Fruit fly (Drosophila melanogaster): ENCODE results near the gene CG33995.

DNA sequence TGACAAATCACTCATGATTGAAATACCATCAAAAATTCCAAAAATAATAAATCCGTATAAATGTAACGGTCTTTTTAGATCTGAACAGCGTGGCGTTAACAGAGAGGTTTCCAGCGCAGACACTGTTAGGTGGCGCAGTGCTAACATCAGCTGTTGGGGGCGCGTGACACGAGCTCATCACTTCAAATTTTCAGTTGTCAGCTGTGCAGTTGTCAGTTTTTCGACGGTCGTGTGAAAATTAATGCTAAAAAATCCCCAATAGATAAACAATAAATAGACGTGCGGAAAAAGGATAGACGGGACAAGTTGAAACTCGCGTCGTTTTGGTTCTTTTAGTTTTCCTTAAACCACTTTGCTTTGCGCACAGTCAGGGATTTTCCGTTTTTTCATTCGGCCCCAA lies 53.2 kb downstream of the CG33995 start, which contains the start of gene CG4230:
- TF ChIP-seq kay (GFP tag; ENCODE audit: borderline replicate concordance) (no peak), CG12768 (GFP tag; optimal IDR thresholded peaks at IDR 0.05) (no peak), CG5204 (GFP tag; optimal IDR thresholded peaks at IDR 0.05) (no peak), CG7101 (tag; optimal IDR thresholded peaks at IDR 0.05) (no peak), cnc (optimal IDR thresholded peaks at IDR 0.05) (no peak), CG7045 (GFP tag; optimal IDR thresholded peaks at IDR 0.05) (no peak), bab1 (GFP tag; optimal IDR thresholded peaks at IDR 0.05) (peak; percentile 45), ovo (GFP tag; optimal IDR thresholded peaks at IDR 0.05) (no peak), tj (GFP tag; optimal IDR thresholded peaks at IDR 0.05) (no peak), CG33017 (tag; optimal IDR thresholded peaks at IDR 0.05) (no peak)

Data from whole organism, adult.